Fruit fly (Drosophila melanogaster): Measurements from ENCODE around the gene CG15461.

The CG15461 gene

DNA sequence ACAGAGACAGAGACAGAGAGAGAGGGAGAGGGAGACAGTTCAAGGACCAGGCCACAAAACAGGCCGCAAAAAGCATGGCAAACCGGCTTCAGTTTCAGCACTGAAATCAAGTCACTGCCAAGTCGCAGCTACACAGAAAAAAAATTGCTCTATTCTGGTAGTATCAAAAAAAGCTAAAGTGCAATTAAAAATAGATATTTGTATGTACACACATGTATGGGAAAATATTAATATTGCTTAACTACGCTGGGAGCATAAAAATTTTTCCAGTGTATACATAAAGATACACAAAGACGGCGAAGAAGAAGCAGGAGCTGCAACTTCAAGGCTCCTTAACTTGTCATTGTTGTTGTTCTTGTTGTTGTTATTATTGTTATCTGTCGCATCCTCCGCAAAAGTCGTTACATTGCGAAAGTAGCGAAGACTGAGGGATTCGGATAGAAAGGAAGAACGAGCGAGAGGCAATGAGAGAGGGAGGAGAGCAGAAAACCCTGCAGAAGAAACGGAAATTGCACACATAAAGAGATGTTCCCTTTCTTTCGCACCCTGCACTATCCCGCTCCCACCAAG is 15.1 kb downstream of the CG15461 start (continued):
- peak; percentile 91 for TF ChIP-seq brk (GFP tag; optimal IDR thresholded peaks at IDR 0.05)

dm6 chrX:20501640-20502039 is 15.7 kb downstream of the CG15461 start:
- no peak for TF ChIP-seq tai (GFP tag; optimal IDR thresholded peaks at IDR 0.05)
- TF ChIP-seq Hnf4 (GFP tag; optimal IDR thresholded peaks at IDR 0.05): no peak
- TF ChIP-seq CrebA (GFP tag; optimal IDR thresholded peaks at IDR 0.05; ENCODE audit: borderline replicate concordance): no peak
- no peak for TF ChIP-seq Rel (GFP tag; optimal IDR thresholded peaks at IDR 0.05)
- no peak for TF ChIP-seq Rel (tag; optimal IDR thresholded peaks at IDR 0.05)
- TF ChIP-seq psq (GFP tag; optimal IDR thresholded peaks at IDR 0.05): no peak
- TF ChIP-seq brk (GFP tag; optimal IDR thresholded peaks at IDR 0.05): no peak
- TF ChIP-seq lola (GFP tag; optimal IDR thresholded peaks at IDR 0.05): no peak
- no peak for TF ChIP-seq Mio (GFP tag; optimal IDR thresholded peaks at IDR 0.05)
- TF ChIP-seq br (GFP tag; optimal IDR thresholded peaks at IDR 0.05): no peak
- no peak for TF ChIP-seq rgr (GFP tag; optimal IDR thresholded peaks at IDR 0.05)
- no peak for TF ChIP-seq OdsH (GFP tag; optimal IDR thresholded peaks at IDR 0.05)
- TF ChIP-seq pan (optimal IDR thresholded peaks at IDR 0.05): no peak
- TF ChIP-seq Vsx2 (GFP tag; optimal IDR thresholded peaks at IDR 0.05; ENCODE audit: partially characterized antibody): no peak
- TF ChIP-seq Jra (GFP tag; optimal IDR thresholded peaks at IDR 0.05): no peak
- TF ChIP-seq N (GFP tag; optimal IDR thresholded peaks at IDR 0.05): no peak
- TF ChIP-seq h (GFP tag; optimal IDR thresholded peaks at IDR 0.05): no peak
- TF ChIP-seq Hr78 (GFP tag; optimal IDR thresholded peaks at IDR 0.05): no peak
- no peak for TF ChIP-seq jim (GFP tag; optimal IDR thresholded peaks at IDR 0.05)
- no peak for TF ChIP-seq Dif (GFP tag; optimal IDR thresholded peaks at IDR 0.05; ENCODE audit: partially characterized antibody)

dm6 chrX:20502252-20502651 is 16.3 kb downstream of the CG15461 start:
- TF ChIP-seq brk (GFP tag; optimal IDR thresholded peaks at IDR 0.05): no peak
- no peak for TF ChIP-seq Jra (GFP tag; optimal IDR thresholded peaks at IDR 0.05)
- no peak for TF ChIP-seq CrebA (GFP tag; optimal IDR thresholded peaks at IDR 0.05; ENCODE audit: borderline replicate concordance)
- TF ChIP-seq CG9705 (GFP tag; optimal IDR thresholded peaks at IDR 0.05): no peak
- TF ChIP-seq jim (GFP tag; optimal IDR thresholded peaks at IDR 0.05): no peak
- TF ChIP-seq lola (GFP tag; optimal IDR thresholded peaks at IDR 0.05): no peak
- TF ChIP-seq Dif (GFP tag; optimal IDR thresholded peaks at IDR 0.05; ENCODE audit: partially characterized antibody): no peak
- TF ChIP-seq ey (GFP tag; optimal IDR thresholded peaks at IDR 0.05): no peak
- TF ChIP-seq Rel (GFP tag; optimal IDR thresholded peaks at IDR 0.05): no peak
- TF ChIP-seq Rel (tag; optimal IDR thresholded peaks at IDR 0.05): no peak
- no peak for TF ChIP-seq Abd-B (GFP tag; optimal IDR thresholded peaks at IDR 0.05)
- TF ChIP-seq usp (GFP tag; optimal IDR thresholded peaks at IDR 0.05): no peak
- no peak for TF ChIP-seq h (GFP tag; optimal IDR thresholded peaks at IDR 0.05)
- no peak for TF ChIP-seq Sp1 (GFP tag; optimal IDR thresholded peaks at IDR 0.05)
- no peak for TF ChIP-seq HLH106 (tag; optimal IDR thresholded peaks at IDR 0.05)
- no peak for TF ChIP-seq dsf (GFP tag; optimal IDR thresholded peaks at IDR 0.05; ENCODE audit: borderline replicate concordance)
- TF ChIP-seq Hr78 (GFP tag; optimal IDR thresholded peaks at IDR 0.05): no peak
- no peak for TF ChIP-seq Myc (optimal IDR thresholded peaks at IDR 0.05)

DNA sequence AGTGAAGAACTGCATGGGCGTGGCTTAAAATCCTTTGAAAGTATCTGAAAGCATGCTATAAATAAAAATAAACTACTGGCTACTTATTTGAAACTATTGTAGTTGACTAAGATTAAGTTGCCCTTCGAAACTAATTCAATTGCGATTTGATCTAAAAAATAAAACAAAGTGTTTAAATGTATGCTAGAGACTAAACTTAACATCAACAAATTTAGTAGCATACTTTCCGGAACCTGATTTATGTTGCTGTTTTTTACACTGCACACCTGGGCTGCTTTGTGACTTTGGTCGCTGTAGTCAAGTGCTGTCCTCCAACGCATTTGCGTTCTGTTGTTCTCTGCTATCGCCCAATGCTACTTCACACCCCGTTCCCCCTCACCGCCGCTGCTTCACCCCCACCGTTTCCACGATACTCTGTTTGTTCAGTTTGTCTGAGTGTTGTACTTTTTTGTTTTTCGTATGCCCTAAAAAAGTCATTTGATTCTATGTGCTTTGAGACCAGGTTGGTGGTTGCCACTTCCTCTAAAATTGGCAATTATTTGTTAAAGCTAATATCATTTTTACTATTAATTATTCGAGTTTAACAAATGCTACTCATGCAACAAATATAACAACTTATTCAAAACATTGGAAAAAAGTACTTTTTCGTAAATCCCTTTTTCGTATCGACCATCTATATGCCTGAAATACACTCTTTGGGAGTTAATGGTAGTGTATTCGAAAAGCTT is 17.0 kb downstream of the CG15461 start:
- TF ChIP-seq Myc (optimal IDR thresholded peaks at IDR 0.05): no peak
- no peak for TF ChIP-seq CG9705 (GFP tag; optimal IDR thresholded peaks at IDR 0.05)
- TF ChIP-seq psq (GFP tag; optimal IDR thresholded peaks at IDR 0.05): peak; percentile 46
- peak; percentile 62 for TF ChIP-seq fru (GFP tag; optimal IDR thresholded peaks at IDR 0.05)
- TF ChIP-seq Hr78 (GFP tag; optimal IDR thresholded peaks at IDR 0.05): no peak
- TF ChIP-seq br (GFP tag; optimal IDR thresholded peaks at IDR 0.05): peak; percentile 47
- no peak for TF ChIP-seq Abd-B (GFP tag; optimal IDR thresholded peaks at IDR 0.05)
- TF ChIP-seq sage (GFP tag; optimal IDR thresholded peaks at IDR 0.05): peak; percentile 7
- TF ChIP-seq pan (optimal IDR thresholded peaks at IDR 0.05): no peak
- TF ChIP-seq dmrt93B (GFP tag; optimal IDR thresholded peaks at IDR 0.05): peak; percentile 55
- TF ChIP-seq jim (GFP tag; optimal IDR thresholded peaks at IDR 0.05): no peak
- TF ChIP-seq sv (GFP tag; optimal IDR thresholded peaks at IDR 0.05): no peak
- TF ChIP-seq Sp1 (GFP tag; optimal IDR thresholded peaks at IDR 0.05): peak; percentile 41
- peak; percentile 32 for TF ChIP-seq Hnf4 (GFP tag; optimal IDR thresholded peaks at IDR 0.05)
- no peak for TF ChIP-seq Mio (GFP tag; optimal IDR thresholded peaks at IDR 0.05)
- no peak for TF ChIP-seq tai (GFP tag; optimal IDR thresholded peaks at IDR 0.05)
- no peak for TF ChIP-seq rgr (GFP tag; optimal IDR thresholded peaks at IDR 0.05)
- TF ChIP-seq OdsH (GFP tag; optimal IDR thresholded peaks at IDR 0.05): peak; percentile 7
- TF ChIP-seq CG32264 (GFP tag; optimal IDR thresholded peaks at IDR 0.05): no peak
- TF ChIP-seq ey (GFP tag; optimal IDR thresholded peaks at IDR 0.05): peak; percentile 57
- TF ChIP-seq foxo (GFP tag; optimal IDR thresholded peaks at IDR 0.05): peak in 1 of 2 experiments; percentile 38
- TF ChIP-seq brk (GFP tag; optimal IDR thresholded peaks at IDR 0.05): no peak
- TF ChIP-seq Rel (GFP tag; optimal IDR thresholded peaks at IDR 0.05): no peak
- peak; percentile 29 for TF ChIP-seq Rel (tag; optimal IDR thresholded peaks at IDR 0.05)
- peak; percentile 74 for TF ChIP-seq h (GFP tag; optimal IDR thresholded peaks at IDR 0.05)
- peak; percentile 66 for TF ChIP-seq HLH106 (tag; optimal IDR thresholded peaks at IDR 0.05)
